Fruit fly (Drosophila melanogaster): ENCODE results near the gene CG3062.
A peak's percentile ranks its signal among the peaks of the same experiment; 100 is the strongest.

CG3062 gene

dm6 chrX:4684444-4684924 lies 39.8 kb upstream of the CG3062 start (continued):
- peak; percentile 95 for TF ChIP-seq svp (GFP tag)
- TF ChIP-seq lz (GFP tag; optimal IDR thresholded peaks at IDR 0.05), result peak; percentile 91
- TF ChIP-seq Ets21C (GFP tag; optimal IDR thresholded peaks at IDR 0.05), result peak; percentile 82
- peak; percentile 60 for TF ChIP-seq dac (GFP tag; optimal IDR thresholded peaks at IDR 0.05)
- TF ChIP-seq CG3032 (tag; optimal IDR thresholded peaks at IDR 0.05), result peak; percentile 67
- peak; percentile 53 for TF ChIP-seq CG6808 (GFP tag; optimal IDR thresholded peaks at IDR 0.05)
- TF ChIP-seq CG11902 (GFP tag; optimal IDR thresholded peaks at IDR 0.05), result peak; percentile 83
- TF ChIP-seq esn (GFP tag; optimal IDR thresholded peaks at IDR 0.05), result peak; percentile 84
- peak; percentile 72 for TF ChIP-seq CG10669 (GFP tag; optimal IDR thresholded peaks at IDR 0.05)
- peak; percentile 80 for TF ChIP-seq CG10631 (GFP tag; optimal IDR thresholded peaks at IDR 0.05)
- TF ChIP-seq Sox102F (GFP tag; optimal IDR thresholded peaks at IDR 0.05), result peak; percentile 77
- TF ChIP-seq CG7368 (GFP tag; optimal IDR thresholded peaks at IDR 0.05), result peak; percentile 80
- peak; percentile 17 for TF ChIP-seq spab (GFP tag; optimal IDR thresholded peaks at IDR 0.05)
- peak; percentile 54 for TF ChIP-seq Blimp-1 (GFP tag; optimal IDR thresholded peaks at IDR 0.05)
- peak; percentile 74 for TF ChIP-seq Gug (GFP tag; IDR thresholded peaks at IDR 0.05)
- TF ChIP-seq Smox (GFP tag; optimal IDR thresholded peaks at IDR 0.05), result peak; percentile 87
- TF ChIP-seq CG11762 (GFP tag; optimal IDR thresholded peaks at IDR 0.05; ENCODE audit: insufficient read depth), result peak; percentile 8
- TF ChIP-seq OdsH (GFP tag; optimal IDR thresholded peaks at IDR 0.05), result peak; percentile 84
- peak; percentile 82 for TF ChIP-seq CG3919 (GFP tag; optimal IDR thresholded peaks at IDR 0.05)
- peak; percentile 78 for TF ChIP-seq CG8119 (GFP tag; IDR thresholded peaks at IDR 0.05)
- peak; percentile 77 for TF ChIP-seq CG8632 (GFP tag; optimal IDR thresholded peaks at IDR 0.05)
- TF ChIP-seq fd85E (GFP tag; optimal IDR thresholded peaks at IDR 0.05), result peak; percentile 59
- TF ChIP-seq Hr39 (GFP tag; optimal IDR thresholded peaks at IDR 0.05), result peak; percentile 88
- TF ChIP-seq achi (GFP tag; optimal IDR thresholded peaks at IDR 0.05), result peak; percentile 72
- TF ChIP-seq CG6276 (GFP tag; optimal IDR thresholded peaks at IDR 0.05), result peak; percentile 72

- TF ChIP-seq CG16779 (tag; optimal IDR thresholded peaks at IDR 0.05) (no peak), CG11902 (GFP tag; optimal IDR thresholded peaks at IDR 0.05) (no peak), CG6792 (GFP tag; optimal IDR thresholded peaks at IDR 0.05) (peak; percentile 53), Hr38 (GFP tag; optimal IDR thresholded peaks at IDR 0.05) (no peak), eg (GFP tag; IDR thresholded peaks at IDR 0.05) (peak; percentile 71), CG11294 (GFP tag; IDR thresholded peaks at IDR 0.05) (no peak), svp (GFP tag) (peak; percentile 81), fkh (GFP tag; optimal IDR thresholded peaks at IDR 0.05) (no peak), Lpt (GFP tag; optimal IDR thresholded peaks at IDR 0.05) (peak; percentile 54), Hr4 (GFP tag; optimal IDR thresholded peaks at IDR 0.05) (peak; percentile 64), CG7368 (GFP tag; optimal IDR thresholded peaks at IDR 0.05) (no peak), Eip75B (GFP tag; optimal IDR thresholded peaks at IDR 0.05) (peak; percentile 44), achi (GFP tag; optimal IDR thresholded peaks at IDR 0.05) (peak; percentile 49), Gug (GFP tag; IDR thresholded peaks at IDR 0.05) (peak; percentile 67), CG6163 (GFP tag; IDR thresholded peaks at IDR 0.05) (peak; percentile 64; the same call in 2 of the 3 replicates), Sox15 (GFP tag; optimal IDR thresholded peaks at IDR 0.05) (peak; percentile 38), spab (GFP tag; optimal IDR thresholded peaks at IDR 0.05) (no peak), dac (GFP tag; optimal IDR thresholded peaks at IDR 0.05) (peak; percentile 32), dsx (GFP tag; optimal IDR thresholded peaks at IDR 0.05; ENCODE audit: poor library complexity, severe bottlenecking) (no peak), Ets96B (tag; optimal IDR thresholded peaks at IDR 0.05) (peak; percentile 38), net (GFP tag; optimal IDR thresholded peaks at IDR 0.05) (peak; percentile 51), CG9139 (GFP tag; optimal IDR thresholded peaks at IDR 0.05) (no peak), Sox102F (GFP tag; optimal IDR thresholded peaks at IDR 0.05) (peak; percentile 57), CG6808 (GFP tag; optimal IDR thresholded peaks at IDR 0.05) (peak; percentile 30), pdm3 (GFP tag; optimal IDR thresholded peaks at IDR 0.05) (peak; percentile 69), lz (GFP tag; optimal IDR thresholded peaks at IDR 0.05) (peak; percentile 69), fd85E (GFP tag; optimal IDR thresholded peaks at IDR 0.05) (no peak), CG8319 (GFP tag; optimal IDR thresholded peaks at IDR 0.05) (peak; percentile 37), CG1621 (tag; optimal IDR thresholded peaks at IDR 0.05) (no peak), Ets21C (GFP tag; optimal IDR thresholded peaks at IDR 0.05) (peak; percentile 43), Eip93F (GFP tag; optimal IDR thresholded peaks at IDR 0.05) (no peak), CG11762 (GFP tag; optimal IDR thresholded peaks at IDR 0.05; ENCODE audit: insufficient read depth) (peak; percentile 41), cyc (GFP tag; optimal IDR thresholded peaks at IDR 0.05) (peak; percentile 57), Eip78C (GFP tag) (peak; percentile 90), fd59A (GFP tag; optimal IDR thresholded peaks at IDR 0.05) (no peak), CG32006 (GFP tag; optimal IDR thresholded peaks at IDR 0.05) (peak; percentile 67)
These were observed 35.2 kb upstream of the CG3062 start for dm6 chrX:4679813-4680381.

Data from whole organism, prepupa.